Fruit fly (Drosophila melanogaster) whole organism, embryonic: Measurements from ENCODE around the gene CG17202.

Experiments used
- CG10274 ChIP-seq: fragments of 200-800 bp; sonication (Bioruptor generic); optimal IDR thresholded peaks from 3 replicates; lab custom pipeline; 2017; ENCODE audit warnings: missing biosample characterization, mild to moderate bottlenecking, missing genetic modification characterization
- CG10543 ChIP-seq: fragments of 200-800 bp; sonication (Bioruptor generic); optimal IDR thresholded peaks from 3 replicates; lab custom pipeline; 2017; ENCODE audit warnings: missing biosample characterization, mild to moderate bottlenecking, missing genetic modification characterization, moderate library complexity
- CG11504 ChIP-seq: fragments of 200-800 bp; sonication (Bioruptor generic); optimal IDR thresholded peaks from 3 replicates; lab custom pipeline; 2019; ENCODE audit warnings: missing biosample characterization, mild to moderate bottlenecking, missing genetic modification characterization, moderate library complexity
- CG12744 ChIP-seq: fragments of 200-800 bp; sonication (Bioruptor generic); optimal IDR thresholded peaks from 2 replicates; lab custom pipeline; 2016; ENCODE audit warnings: missing biosample characterization, missing genetic modification characterization
- CG17186 ChIP-seq: fragments of 200-800 bp; sonication (Bioruptor generic); optimal IDR thresholded peaks from 3 replicates; lab custom pipeline; 2017; ENCODE audit warnings: missing biosample characterization, missing genetic modification reagents, missing genetic modification characterization
- CG17361 ChIP-seq: fragments of 200-800 bp; sonication (Bioruptor generic); IDR thresholded peaks from 3 replicates; pipeline ENCODE4 v1.3.6; 2022; ENCODE audit warnings: missing biosample characterization, missing genetic modification characterization
- CG17829 ChIP-seq: fragments of 200-800 bp; optimal IDR thresholded peaks from 2 replicates; lab custom pipeline; 2019; ENCODE audit warnings: missing biosample characterization, mild to moderate bottlenecking, missing genetic modification characterization, moderate library complexity
- CG1832 ChIP-seq: fragments of 200-800 bp; sonication (Bioruptor generic); optimal IDR thresholded peaks from 2 replicates; lab custom pipeline; 2017; ENCODE audit warnings: missing biosample characterization, mild to moderate bottlenecking, missing genetic modification characterization, inconsistent platforms
- CG18599 ChIP-seq: fragments of 200-800 bp; sonication (Bioruptor generic); optimal IDR thresholded peaks from 3 replicates; lab custom pipeline; 2017; ENCODE audit warnings: missing biosample characterization, missing genetic modification characterization, mild to moderate bottlenecking, moderate library complexity, missing genetic modification reagents
- CG3281 ChIP-seq: fragments of 200-800 bp; sonication (Bioruptor generic); optimal IDR thresholded peaks from 3 replicates; lab custom pipeline; 2017; ENCODE audit warnings: missing biosample characterization, mild to moderate bottlenecking, missing genetic modification characterization
- CG4854 ChIP-seq: fragments of 200-800 bp; sonication (Bioruptor generic); optimal IDR thresholded peaks from 2 replicates; lab custom pipeline; 2016; ENCODE audit warnings: missing biosample characterization, missing genetic modification characterization, inconsistent platforms
- CG6683 ChIP-seq: fragments of 200-800 bp; sonication (Bioruptor generic); optimal IDR thresholded peaks from 2 replicates; lab custom pipeline; 2017; ENCODE audit warnings: missing biosample characterization, mild to moderate bottlenecking, missing genetic modification characterization, missing genetic modification reagents
- CG8290 ChIP-seq, 3 experiments: fragments of 200-800 bp; sonication (Bioruptor generic); optimal IDR thresholded peaks; 2 replicates each; lab custom pipeline; 2016 to 2019; ENCODE audit warnings: missing biosample characterization in 3 of 3, missing genetic modification characterization in 3 of 3, mild to moderate bottlenecking in 2 of 3, moderate library complexity in 1 of 3
- CG9797 ChIP-seq: fragments of 200-800 bp; sonication (Bioruptor generic); optimal IDR thresholded peaks from 3 replicates; lab custom pipeline; 2018; ENCODE audit warnings: missing biosample characterization, mild to moderate bottlenecking, missing genetic modification characterization
- CG9932 ChIP-seq: fragments of 200-800 bp; sonication (Bioruptor generic); IDR thresholded peaks from 2 replicates; pipeline ENCODE4 v1.3.6; 2022; ENCODE audit warnings: missing biosample characterization, missing genetic modification characterization
- CoRest ChIP-seq: fragments of 200-800 bp; sonication (Bioruptor generic); optimal IDR thresholded peaks from 3 replicates; lab custom pipeline; 2018; ENCODE audit warnings: missing biosample characterization, mild to moderate bottlenecking, missing genetic modification characterization, moderate library complexity
- Doc2 ChIP-seq: fragments of 200-800 bp; sonication (Bioruptor generic); IDR thresholded peaks from 2 replicates; pipeline ENCODE4 v1.3.6; 2022; ENCODE audit warnings: missing biosample characterization, missing genetic modification characterization
- Drgx ChIP-seq: fragments of 200-800 bp; sonication (Bioruptor generic); IDR thresholded peaks from 2 replicates; pipeline ENCODE4 v1.3.6; 2022; ENCODE audit warnings: missing biosample characterization, missing genetic modification characterization
- Gug ChIP-seq: fragments of 200-800 bp; sonication (Bioruptor generic); IDR thresholded peaks from 4 replicates; pipeline ENCODE4 v1.3.6; 2022; ENCODE audit warnings: missing biosample characterization, missing genetic modification characterization
- HLH3B ChIP-seq: fragments of 200-800 bp; sonication (Bioruptor generic); IDR thresholded peaks from 2 replicates; pipeline ENCODE4 v1.3.6; 2022; ENCODE audit warnings: missing biosample characterization, missing genetic modification characterization
- Hmx ChIP-seq: fragments of 200-800 bp; sonication (Bioruptor generic); optimal IDR thresholded peaks from 2 replicates; lab custom pipeline; 2016; ENCODE audit warnings: missing biosample characterization, missing genetic modification characterization
- Jarid2 ChIP-seq: fragments of 200-800 bp; sonication (Bioruptor generic); optimal IDR thresholded peaks from 3 replicates; lab custom pipeline; 2017; ENCODE audit warnings: mild to moderate bottlenecking, missing biosample characterization, missing genetic modification reagents, missing genetic modification characterization
- Lhr ChIP-seq: fragments of 200-800 bp; sonication (Bioruptor generic); optimal IDR thresholded peaks from 3 replicates; lab custom pipeline; 2017; ENCODE audit warnings: mild to moderate bottlenecking, missing biosample characterization, missing genetic modification reagents, missing genetic modification characterization
- Oaz ChIP-seq: fragments of 200-800 bp; sonication (Bioruptor generic); IDR thresholded peaks from 2 replicates; pipeline ENCODE4 v1.3.6; 2022; ENCODE audit warnings: missing biosample characterization, missing genetic modification characterization
- Oli ChIP-seq: fragments of 200-800 bp; sonication (Bioruptor generic); optimal IDR thresholded peaks from 2 replicates; lab custom pipeline; 2018; ENCODE audit warnings: missing biosample characterization, mild to moderate bottlenecking, missing genetic modification characterization, moderate library complexity
- Sox102F ChIP-seq: fragments of 200-800 bp; sonication (Bioruptor generic); optimal IDR thresholded peaks from 2 replicates; lab custom pipeline; 2018; ENCODE audit warnings: missing biosample characterization, mild to moderate bottlenecking, missing genetic modification characterization, moderate library complexity
- Vsx1 ChIP-seq: fragments of 200-800 bp; sonication (Bioruptor generic); optimal IDR thresholded peaks from 2 replicates; lab custom pipeline; 2017; ENCODE audit warnings: missing biosample characterization, mild to moderate bottlenecking, missing genetic modification characterization, missing genetic modification reagents
- Xrp1 ChIP-seq: fragments of 200-800 bp; sonication (Bioruptor generic); IDR thresholded peaks from 2 replicates; pipeline ENCODE4 v1.3.6; 2022; ENCODE audit warnings: missing biosample characterization, missing genetic modification characterization
- ase ChIP-seq: fragments of 200-800 bp; sonication (Bioruptor generic); IDR thresholded peaks from 3 replicates; pipeline ENCODE4 v1.3.6; 2022; ENCODE audit warnings: missing biosample characterization, missing genetic modification characterization
- cas ChIP-seq: fragments of 200-800 bp; sonication (Bioruptor generic); IDR thresholded peaks from 2 replicates; pipeline ENCODE4 v1.3.6; 2022; ENCODE audit warnings: missing biosample characterization, missing genetic modification characterization
- chif ChIP-seq, 2 experiments: fragments of 200-800 bp; sonication (Bioruptor generic); optimal IDR thresholded peaks; 3 replicates each; lab custom pipeline; 2016; ENCODE audit warnings: missing biosample characterization in 2 of 2, missing genetic modification characterization in 2 of 2
- chinmo ChIP-seq: fragments of 200-800 bp; sonication (Bioruptor generic); IDR thresholded peaks from 4 replicates; pipeline ENCODE4 v1.3.6; 2022; ENCODE audit warnings: missing biosample characterization, missing genetic modification characterization; ENCODE audit not compliant: partially characterized antibody
- cwo ChIP-seq: fragments of 200-800 bp; sonication (Bioruptor generic); optimal IDR thresholded peaks from 3 replicates; lab custom pipeline; 2017; ENCODE audit warnings: missing biosample characterization, missing genetic modification characterization, mild to moderate bottlenecking, moderate library complexity, missing genetic modification reagents
- fd96Cb ChIP-seq: fragments of 200-800 bp; sonication (Bioruptor generic); optimal IDR thresholded peaks from 2 replicates; lab custom pipeline; 2018; ENCODE audit warnings: missing biosample characterization, mild to moderate bottlenecking, missing genetic modification characterization, moderate library complexity
- ftz-f1 ChIP-seq: fragments of 200-800 bp; sonication (Bioruptor generic); optimal IDR thresholded peaks from 2 replicates; lab custom pipeline; 2016; ENCODE audit warnings: missing biosample characterization, missing genetic modification characterization
- hbn ChIP-seq: fragments of 200-800 bp; sonication (Bioruptor generic); IDR thresholded peaks from 2 replicates; pipeline ENCODE4 v1.3.6; 2022; ENCODE audit warnings: missing biosample characterization, missing genetic modification characterization; ENCODE audit not compliant: partially characterized antibody
- mirr ChIP-seq: fragments of 200-800 bp; sonication (Bioruptor generic); optimal IDR thresholded peaks from 3 replicates; lab custom pipeline; 2018; ENCODE audit warnings: missing biosample characterization, mild to moderate bottlenecking, missing genetic modification characterization
- nmo ChIP-seq: fragments of 200-800 bp; sonication (Bioruptor generic); optimal IDR thresholded peaks from 2 replicates; lab custom pipeline; 2018; ENCODE audit warnings: missing biosample characterization, mild to moderate bottlenecking, missing genetic modification characterization, moderate library complexity
- oc ChIP-seq: fragments of 200-800 bp; sonication (Bioruptor generic); optimal IDR thresholded peaks from 2 replicates; lab custom pipeline; 2018; ENCODE audit warnings: missing biosample characterization, mild to moderate bottlenecking, missing genetic modification characterization, moderate library complexity
- odd ChIP-seq: fragments of 200-800 bp; sonication (Bioruptor generic); optimal IDR thresholded peaks from 2 replicates; lab custom pipeline; 2017; ENCODE audit warnings: missing biosample characterization, mild to moderate bottlenecking, missing genetic modification characterization
- otp ChIP-seq: fragments of 200-800 bp; sonication (Bioruptor generic); IDR thresholded peaks from 3 replicates; pipeline ENCODE4, ENCODE4 v1.3.6; 2022; ENCODE audit warnings: missing biosample characterization, missing genetic modification characterization
- sc ChIP-seq, 3 experiments: fragments of >200 bp in 2 of 3; fragments of 200-800 bp in 1 of 3; sonication (Bioruptor generic) in 1 of 3; optimal IDR thresholded peaks; 2 replicates in 2 of 3; 3 replicates in 1 of 3; lab custom pipeline; 2017; ENCODE audit warnings: mild to moderate bottlenecking in 1 of 3, missing biosample characterization in 1 of 3, missing genetic modification characterization in 1 of 3, missing genetic modification reagents in 1 of 3
- sens ChIP-seq: fragments of 200-800 bp; sonication (Bioruptor generic); peaks from one replicate; lab custom pipeline; 2016; ENCODE audit warnings: missing biosample characterization, missing genetic modification characterization
- sr ChIP-seq: fragments of 200-800 bp; sonication (Bioruptor generic); IDR thresholded peaks from 3 replicates; pipeline ENCODE4 v1.3.6; 2022; ENCODE audit warnings: missing biosample characterization, missing genetic modification characterization
- stc ChIP-seq: fragments of 200-800 bp; sonication (Bioruptor generic); IDR thresholded peaks from 2 replicates; pipeline ENCODE4 v1.3.6; 2022; ENCODE audit warnings: missing biosample characterization, missing genetic modification characterization
- vfl ChIP-seq: fragments of 200-800 bp; sonication (Bioruptor generic); optimal IDR thresholded peaks from 2 replicates; lab custom pipeline; 2016; ENCODE audit warnings: missing biosample characterization, missing genetic modification characterization
- vnd ChIP-seq: fragments of 200-800 bp; sonication (Bioruptor generic); IDR thresholded peaks from 3 replicates; pipeline ENCODE4 v1.3.6; 2022; ENCODE audit warnings: missing biosample characterization, missing genetic modification characterization; ENCODE audit not compliant: partially characterized antibody
- z ChIP-seq: fragments of 200-800 bp; sonication (Bioruptor generic); IDR thresholded peaks from 3 replicates; pipeline ENCODE4 v1.3.6; 2022; ENCODE audit warnings: missing biosample characterization, missing genetic modification characterization
- zf30C ChIP-seq: fragments of 200-800 bp; sonication (Bioruptor generic); optimal IDR thresholded peaks from 3 replicates; lab custom pipeline; 2018; ENCODE audit warnings: missing biosample characterization, mild to moderate bottlenecking, missing genetic modification characterization

CG17202 gene

dm6 chr3R:12448889-12449314 lies 26.3 kb downstream of the CG17202 start, which contains the start of gene CG18549 (continued):
- TF ChIP-seq Oli (tag; lab: Kevin White, UChicago) (peak; percentile 100), zf30C (peak; percentile 65), chif (GFP tag; optimal IDR thresholded peaks at IDR 0.05; lab: Kevin White, UChicago) (peak; percentile 99 to 100), HLH3B (GFP tag; lab: Robert Waterston, UW) (peak; percentile 100), CG12744 (GFP tag; lab: Kevin White, UChicago) (peak; percentile 99), Xrp1 (GFP tag; lab: Robert Waterston, UW) (peak; percentile 100), otp (GFP tag; lab: Robert Waterston, UW) (peak; percentile 100), CG6683 (GFP tag; lab: Kevin White, UChicago) (peak; percentile 99), CG17361 (GFP tag; lab: Robert Waterston, UW) (peak; percentile 100), chinmo (GFP tag; lab: Robert Waterston, UW) (peak; percentile 97), CG10543 (GFP tag; lab: Kevin White, UChicago) (peak; percentile 98), sc (optimal IDR thresholded peaks at IDR 0.05; lab: Kevin White, UChicago) (no peak), sc (GFP tag; optimal IDR thresholded peaks at IDR 0.05; lab: Kevin White, UChicago) (peak; percentile 100), oc (peak; percentile 100), Hmx (GFP tag; lab: Kevin White, UChicago) (peak; percentile 98), vnd (peak; percentile 65), Jarid2 (GFP tag; lab: Kevin White, UChicago) (peak; percentile 98), vfl (GFP tag; lab: Kevin White, UChicago) (peak; percentile 99), stc (GFP tag; lab: Robert Waterston, UW) (peak; percentile 100), Oaz (GFP tag; lab: Robert Waterston, UW) (peak; percentile 100), CG10274 (GFP tag; lab: Kevin White, UChicago) (peak; percentile 98), cwo (GFP tag; lab: Kevin White, UChicago) (peak; percentile 99), odd (GFP tag; lab: Kevin White, UChicago) (peak; percentile 100), CG4854 (GFP tag; lab: Kevin White, UChicago) (peak; percentile 99), nmo (GFP tag; lab: Kevin White, UChicago) (peak; percentile 100), CG18599 (peak; percentile 100), CG17186 (GFP tag; lab: Kevin White, UChicago) (peak; percentile 96), CG17829 (tag; lab: Kevin White, UChicago) (peak; percentile 100), Gug (GFP tag; lab: Robert Waterston, UW) (peak; percentile 99), sr (GFP tag; lab: Robert Waterston, UW) (peak; percentile 99; the same call in 2 of the 3 replicates), cas (GFP tag; lab: Robert Waterston, UW) (peak; percentile 99), CG11504 (tag; lab: Kevin White, UChicago) (peak; percentile 99), z (peak; percentile 90), ase (GFP tag; lab: Robert Waterston, UW) (peak; percentile 100), Drgx (GFP tag; lab: Robert Waterston, UW) (peak; percentile 100), CG1832 (GFP tag; lab: Kevin White, UChicago) (no peak), Sox102F (GFP tag; lab: Kevin White, UChicago) (peak; percentile 100), CG8290 (GFP tag; optimal IDR thresholded peaks at IDR 0.05; lab: Kevin White, UChicago) (peak; percentile 99), CG8290 (tag; optimal IDR thresholded peaks at IDR 0.05; lab: Kevin White, UChicago) (peak; percentile 95 to 99), Vsx1 (GFP tag; lab: Kevin White, UChicago) (peak; percentile 99), CoRest (tag; lab: Kevin White, UChicago) (peak; percentile 100), Lhr (peak; percentile 99), ftz-f1 (GFP tag; lab: Kevin White, UChicago) (peak; percentile 94), fd96Cb (peak; percentile 100), mirr (peak; percentile 99), Doc2 (peak; percentile 98), CG9797 (GFP tag; lab: Kevin White, UChicago) (peak; percentile 80), hbn (GFP tag; lab: Robert Waterston, UW) (peak; percentile 86), CG9932 (GFP tag; lab: Robert Waterston, UW) (peak; percentile 99), sens (peak; percentile 100), CG3281 (GFP tag; lab: Kevin White, UChicago) (peak; percentile 99)
